Fruit fly (Drosophila melanogaster) S2 (cell line): ENCODE measurements around the gene Dip-B.

Source experiments
- CG8478 ChIP-seq: fragments of >200 bp; optimal IDR thresholded peaks from 2 replicates; lab custom pipeline; 2018
- CTCF ChIP-seq, 2 experiments: fragments of >200 bp; optimal IDR thresholded peaks; 2 replicates each; lab custom pipeline; 2018

The Dip-B gene

DNA sequence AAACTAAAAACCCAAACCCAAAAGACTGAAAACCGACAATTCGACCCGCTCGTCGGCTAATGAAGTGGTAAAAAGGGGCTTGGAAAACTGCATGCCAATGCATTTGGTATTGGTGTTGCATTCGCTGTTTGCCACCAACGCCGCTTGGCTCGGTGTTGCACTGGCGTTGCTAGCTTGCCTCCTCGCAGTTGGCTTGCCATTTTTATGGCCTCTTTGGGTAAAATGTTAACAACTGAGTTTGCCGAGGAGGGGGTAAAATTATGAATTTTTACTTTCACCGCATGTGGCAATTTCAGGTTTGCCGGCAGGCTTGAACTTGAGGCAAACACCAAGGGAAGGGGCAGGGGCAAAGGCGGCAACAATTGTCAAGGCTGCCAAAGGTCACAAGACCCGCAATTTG is 6.6 kb downstream of the Dip-B start:
- TF ChIP-seq CTCF (optimal IDR thresholded peaks at IDR 0.05; lab: Kevin White, UChicago) (no peak), CG8478 (no peak)

DNA sequence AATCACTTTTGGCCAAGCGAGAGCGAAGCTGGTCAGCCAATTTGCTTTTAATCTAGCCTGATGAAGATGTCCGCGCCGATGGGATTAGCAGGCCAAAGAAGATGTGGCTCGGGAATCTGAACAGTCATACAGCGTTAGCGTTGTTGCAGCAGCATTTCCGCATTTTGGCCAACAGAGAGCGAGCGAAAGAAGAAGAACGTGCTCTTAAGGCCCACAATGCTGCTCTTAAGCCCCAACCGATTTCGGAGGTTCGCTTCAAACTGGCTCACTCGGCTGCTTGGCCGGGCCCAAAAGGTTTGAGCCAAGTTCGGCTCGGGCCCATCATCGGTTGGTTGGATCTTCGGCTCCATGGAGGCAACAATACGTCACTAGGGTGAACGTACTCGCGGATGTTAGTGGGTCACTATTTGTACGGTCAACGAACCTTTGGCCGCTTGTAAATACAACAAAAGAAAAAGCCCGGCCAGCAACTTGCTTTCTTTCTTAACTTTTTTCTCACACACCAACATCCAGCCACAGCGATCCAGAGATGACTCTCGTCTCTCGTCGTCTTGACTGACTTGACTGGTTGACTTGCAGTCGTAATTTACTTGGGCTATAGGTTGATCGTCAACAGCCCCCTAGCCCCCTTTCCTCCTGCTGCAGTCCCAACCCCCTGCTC is 7.7 kb downstream of the Dip-B start:
- no peak for TF ChIP-seq CTCF (optimal IDR thresholded peaks at IDR 0.05; lab: Kevin White, UChicago)
- no peak for TF ChIP-seq CG8478

DNA sequence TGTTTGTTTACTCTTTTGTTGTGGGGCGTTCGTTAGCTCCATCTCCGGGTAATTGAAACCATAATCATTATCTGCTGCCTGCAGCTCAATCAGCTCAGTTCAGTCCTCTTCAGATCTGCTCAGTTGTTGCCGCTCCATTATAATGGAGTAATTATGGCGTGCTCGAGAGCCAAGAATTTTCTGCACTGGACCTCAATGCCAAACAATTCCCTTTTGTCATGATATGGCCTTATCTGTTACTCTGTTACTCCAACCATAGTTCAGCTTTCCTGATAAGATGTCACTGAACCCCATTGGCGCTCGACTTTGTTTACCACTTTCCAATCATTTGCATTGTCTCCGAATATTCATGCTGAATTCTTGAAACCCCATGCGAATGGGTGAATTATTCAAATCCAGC is 8.7 kb downstream of the Dip-B start:
- TF ChIP-seq CTCF (optimal IDR thresholded peaks at IDR 0.05; lab: Kevin White, UChicago): no peak
- TF ChIP-seq CG8478: no peak

DNA sequence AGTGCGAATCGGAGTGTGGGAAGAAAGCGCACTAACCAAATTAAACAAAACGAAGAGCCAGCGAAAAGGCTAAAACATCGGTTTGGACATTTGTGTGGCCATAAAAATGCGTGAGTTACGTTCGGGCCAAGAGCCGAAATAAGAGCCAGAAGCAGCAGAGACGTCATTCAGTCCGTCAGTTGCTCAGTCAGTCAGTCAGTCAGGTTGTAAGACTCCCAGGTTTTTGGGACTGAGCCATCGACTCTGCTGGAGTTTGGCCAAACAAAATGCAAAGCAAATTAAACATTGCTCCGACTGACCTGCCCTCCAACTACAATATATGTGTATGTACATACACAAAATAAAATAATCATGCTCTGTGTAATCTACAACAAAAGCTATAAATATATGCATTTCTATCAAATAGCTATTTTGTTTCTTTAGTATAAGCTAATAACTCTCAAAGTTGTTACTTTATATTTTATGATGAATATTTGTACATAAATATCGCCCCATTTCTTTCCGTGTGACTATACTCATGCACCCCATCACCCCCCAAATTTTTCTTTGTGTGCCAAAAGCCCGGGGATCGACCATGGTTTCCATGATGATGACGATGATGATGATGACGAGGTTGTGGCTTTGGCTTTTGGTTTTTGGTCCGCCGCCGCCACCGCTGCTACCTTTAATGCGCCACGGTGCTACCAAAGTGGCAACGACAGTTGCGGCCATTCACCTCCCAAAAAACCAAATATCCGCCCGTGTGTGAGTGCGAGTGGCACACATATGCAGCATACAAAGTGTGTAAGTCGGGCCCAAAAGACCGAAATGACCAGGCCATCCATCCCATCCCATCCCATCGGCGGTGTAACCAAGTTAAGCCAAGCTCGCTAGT is 11.3 kb downstream of the Dip-B start:
- TF ChIP-seq CTCF (optimal IDR thresholded peaks at IDR 0.05; lab: Kevin White, UChicago) (no peak), CG8478 (no peak)

DNA sequence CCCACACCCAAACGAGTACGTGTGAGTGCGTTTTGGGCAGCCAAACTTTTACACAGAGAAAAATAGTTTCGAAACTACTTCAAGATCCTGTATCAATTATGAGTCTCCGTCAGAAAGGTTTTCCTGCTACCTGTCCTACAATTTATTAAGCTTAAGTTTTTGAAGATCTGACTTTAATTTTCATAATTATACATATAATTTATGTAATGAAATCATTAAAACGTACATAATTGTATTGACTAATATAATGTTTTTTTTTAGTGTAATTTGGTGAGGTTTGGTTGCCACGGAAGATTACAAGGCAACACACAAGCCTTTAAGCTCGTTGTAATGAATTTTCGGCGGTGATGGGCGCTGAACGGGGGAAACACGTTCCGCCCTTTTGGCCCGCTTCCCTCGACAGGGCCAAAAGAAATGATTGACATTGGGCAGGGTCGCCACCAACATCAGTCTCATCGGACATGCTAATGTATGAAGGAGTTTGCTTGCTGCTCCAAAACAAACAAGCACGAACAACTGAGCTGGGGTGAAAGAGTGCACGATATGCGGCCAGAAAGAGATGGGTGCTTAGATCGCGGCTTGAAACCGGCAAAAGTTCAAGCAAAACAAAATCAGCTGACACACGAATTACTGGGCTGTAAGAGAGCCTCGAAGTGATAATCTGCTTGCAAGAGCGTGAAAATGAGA is 12.0 kb downstream of the Dip-B start:
- TF ChIP-seq CG8478 (no peak), CTCF (optimal IDR thresholded peaks at IDR 0.05; lab: Kevin White, UChicago) (no peak)

DNA sequence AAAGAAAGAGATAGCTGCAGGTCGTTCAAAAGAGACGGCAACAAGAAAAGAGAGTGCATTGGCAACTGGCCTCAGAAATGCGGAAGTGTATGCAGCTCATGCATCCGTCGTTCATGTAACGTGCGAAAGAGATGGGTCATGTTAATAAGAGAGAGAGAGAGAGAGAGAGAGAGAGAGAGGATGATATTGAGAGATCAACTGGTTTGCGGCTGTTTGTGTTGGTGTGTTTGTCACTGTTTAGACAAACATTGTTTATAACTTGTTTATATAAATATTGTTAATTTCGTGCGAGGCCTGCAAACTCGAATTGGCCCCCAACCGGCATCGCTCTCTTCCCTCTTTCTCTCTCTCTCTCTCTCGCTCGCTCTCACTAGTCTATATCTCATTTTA is 12.6 kb downstream of the Dip-B start:
- no peak for TF ChIP-seq CG8478
- no peak for TF ChIP-seq CTCF (optimal IDR thresholded peaks at IDR 0.05; lab: Kevin White, UChicago)

DNA sequence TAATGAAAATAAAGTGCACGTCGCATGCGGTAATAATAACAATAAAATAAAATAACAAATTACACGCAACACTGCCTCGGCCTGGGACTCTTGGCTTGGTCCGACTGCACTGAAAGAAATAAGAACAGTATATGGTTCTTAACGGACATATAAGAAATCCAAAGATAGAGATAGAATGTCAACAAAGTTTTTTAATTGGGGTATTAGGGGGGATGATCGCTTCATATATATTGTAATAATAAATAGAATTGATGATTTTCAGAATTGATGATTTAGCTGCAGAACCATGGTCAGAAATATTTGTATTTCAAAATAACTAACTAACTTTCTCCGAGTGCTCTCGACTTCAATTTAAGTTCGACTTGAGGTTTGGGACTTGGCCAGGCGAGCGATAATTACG is 14.0 kb downstream of the Dip-B start:
- TF ChIP-seq CG8478 (no peak), CTCF (optimal IDR thresholded peaks at IDR 0.05; lab: Kevin White, UChicago) (no peak)

DNA sequence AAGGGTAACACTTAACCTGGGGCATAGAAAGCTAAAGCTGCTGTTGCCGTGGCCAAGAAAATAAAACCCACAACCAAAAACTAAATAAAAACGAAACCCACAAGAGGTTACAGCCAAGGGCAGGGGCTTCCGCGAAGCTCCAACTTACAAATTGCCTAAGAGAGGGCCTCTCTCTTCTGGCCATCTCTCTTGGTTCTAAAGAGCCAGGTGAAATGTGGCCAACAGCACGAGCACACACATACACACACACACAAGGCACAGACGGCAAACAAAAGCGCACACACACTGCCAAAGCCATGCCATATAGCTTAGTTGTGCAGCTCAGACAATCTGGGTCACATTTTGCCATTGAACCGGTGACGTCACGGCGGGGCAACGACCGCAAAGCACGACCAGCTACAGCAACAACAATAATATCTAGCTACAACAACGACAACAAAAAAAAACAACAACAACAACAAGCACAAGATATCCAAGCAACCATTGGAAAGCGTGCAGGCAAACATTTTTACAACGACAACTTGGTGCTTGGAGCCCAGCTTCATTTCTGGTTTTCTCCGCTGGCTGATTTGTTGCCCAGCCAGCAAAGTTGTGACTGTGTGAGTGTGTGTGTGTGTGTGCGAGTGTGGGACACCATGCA is 14.6 kb downstream of the Dip-B start:
- TF ChIP-seq CG8478 (no peak), CTCF (optimal IDR thresholded peaks at IDR 0.05; lab: Kevin White, UChicago) (no peak)

DNA sequence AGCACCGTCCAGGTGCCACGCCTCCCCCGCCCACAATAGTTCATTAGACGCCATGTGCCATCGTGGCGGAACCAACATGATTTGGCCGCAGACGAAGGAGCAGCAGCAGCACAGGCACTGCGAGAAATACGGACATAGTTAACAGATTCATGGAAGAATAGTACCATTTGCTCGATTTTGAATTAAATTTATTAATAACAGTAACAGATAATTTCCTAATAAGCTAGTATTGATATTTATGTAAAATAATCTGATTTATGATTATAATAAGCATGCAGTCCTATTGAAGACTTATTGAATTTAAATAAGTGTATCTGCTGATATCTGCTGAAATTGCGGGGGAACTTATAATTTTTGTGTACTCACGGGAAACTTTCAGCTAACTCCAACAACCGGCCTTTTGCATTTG is 15.2 kb downstream of the Dip-B start:
- no peak for TF ChIP-seq CTCF (optimal IDR thresholded peaks at IDR 0.05; lab: Kevin White, UChicago)
- TF ChIP-seq CG8478: no peak

DNA sequence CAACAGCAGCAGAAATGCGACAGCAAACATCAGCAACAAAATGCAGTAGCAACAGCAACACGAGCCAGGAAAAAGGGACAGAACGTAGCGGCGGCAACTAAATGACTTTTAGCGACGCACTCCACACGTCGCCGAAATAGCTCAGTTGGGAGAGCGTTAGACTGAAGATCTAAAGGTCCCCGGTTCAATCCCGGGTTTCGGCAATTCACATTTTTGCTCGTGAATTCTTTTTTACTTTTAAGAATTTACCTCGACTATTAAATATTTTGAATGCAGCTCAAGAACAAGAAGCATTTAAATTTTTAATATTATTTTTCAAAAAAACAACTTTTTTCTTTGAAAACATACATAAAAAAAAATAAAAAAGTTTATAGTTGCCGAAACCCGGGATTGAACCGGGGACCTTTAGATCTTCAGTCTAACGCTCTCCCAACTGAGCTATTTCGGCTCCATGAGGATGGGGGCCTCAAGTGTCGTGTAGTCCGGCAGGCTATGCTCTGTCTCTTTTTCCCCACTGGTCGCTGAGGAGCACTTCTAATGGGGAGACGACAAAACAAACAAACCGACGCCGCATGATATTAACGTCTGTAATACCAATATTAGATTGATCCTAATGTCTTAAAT is 15.8 kb downstream of the Dip-B start:
- TF ChIP-seq CTCF (optimal IDR thresholded peaks at IDR 0.05; lab: Kevin White, UChicago) (no peak), CG8478 (no peak)

DNA sequence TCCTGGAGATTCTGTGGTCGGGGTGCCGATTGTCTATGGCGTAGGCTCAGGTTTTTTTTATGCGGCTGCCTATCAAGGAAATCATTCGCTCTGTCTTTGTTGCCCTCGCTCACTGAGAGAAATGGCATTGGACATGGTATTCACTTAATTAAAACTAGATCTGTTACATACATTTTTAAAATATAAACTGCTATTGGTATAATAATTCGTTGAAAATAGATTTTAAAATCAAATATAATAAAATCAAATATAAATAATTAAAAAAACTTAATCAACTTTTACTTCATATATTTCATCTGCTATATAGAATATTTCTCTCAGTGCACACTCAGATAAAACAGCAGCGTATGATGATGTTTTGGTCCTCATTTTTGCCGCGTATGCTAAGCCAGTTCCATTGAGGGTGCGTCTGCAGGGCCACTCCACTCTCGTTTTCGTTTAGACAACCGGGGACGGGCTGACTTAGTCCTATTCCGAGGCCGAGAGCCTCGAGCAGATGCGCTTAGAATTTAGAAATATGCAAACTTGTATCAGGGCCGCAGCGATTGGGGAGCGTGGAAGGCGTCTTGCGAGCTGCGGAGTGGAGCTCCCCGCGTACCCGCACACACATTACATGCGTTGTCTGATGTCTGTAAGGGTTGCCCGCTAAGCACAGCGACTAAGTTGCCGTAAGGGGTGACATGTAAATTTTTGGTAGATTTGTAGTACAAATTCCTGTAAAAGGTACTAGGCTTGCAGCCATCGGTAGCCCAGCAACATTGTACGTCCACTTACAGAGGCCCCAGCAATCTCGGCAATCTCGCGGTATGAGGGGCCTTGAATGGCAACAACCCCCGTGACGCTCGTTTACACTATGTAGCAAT is 17.7 kb downstream of the Dip-B start:
- TF ChIP-seq CTCF (optimal IDR thresholded peaks at IDR 0.05; lab: Kevin White, UChicago): no peak
- TF ChIP-seq CG8478: no peak

DNA sequence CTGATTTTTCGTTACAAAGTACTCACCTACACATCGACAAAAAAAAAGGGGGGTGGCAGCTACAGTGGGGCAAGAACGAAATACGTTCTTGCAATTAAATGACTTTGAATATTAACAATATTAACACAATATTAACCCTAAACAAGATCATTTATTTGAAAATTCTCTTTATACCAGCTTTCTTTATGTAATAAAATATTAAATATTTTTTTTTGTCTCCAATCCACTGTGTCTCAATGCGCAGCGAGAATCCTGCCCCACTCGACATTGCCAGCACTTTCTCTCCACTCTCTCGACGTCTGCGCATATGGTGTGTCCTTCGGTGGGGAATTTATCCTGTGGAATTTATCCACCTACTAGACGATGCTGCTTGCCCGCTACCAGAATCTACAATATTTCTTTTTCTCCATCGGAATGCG is 18.4 kb downstream of the Dip-B start:
- no peak for TF ChIP-seq CTCF (optimal IDR thresholded peaks at IDR 0.05; lab: Kevin White, UChicago)
- TF ChIP-seq CG8478: no peak

DNA sequence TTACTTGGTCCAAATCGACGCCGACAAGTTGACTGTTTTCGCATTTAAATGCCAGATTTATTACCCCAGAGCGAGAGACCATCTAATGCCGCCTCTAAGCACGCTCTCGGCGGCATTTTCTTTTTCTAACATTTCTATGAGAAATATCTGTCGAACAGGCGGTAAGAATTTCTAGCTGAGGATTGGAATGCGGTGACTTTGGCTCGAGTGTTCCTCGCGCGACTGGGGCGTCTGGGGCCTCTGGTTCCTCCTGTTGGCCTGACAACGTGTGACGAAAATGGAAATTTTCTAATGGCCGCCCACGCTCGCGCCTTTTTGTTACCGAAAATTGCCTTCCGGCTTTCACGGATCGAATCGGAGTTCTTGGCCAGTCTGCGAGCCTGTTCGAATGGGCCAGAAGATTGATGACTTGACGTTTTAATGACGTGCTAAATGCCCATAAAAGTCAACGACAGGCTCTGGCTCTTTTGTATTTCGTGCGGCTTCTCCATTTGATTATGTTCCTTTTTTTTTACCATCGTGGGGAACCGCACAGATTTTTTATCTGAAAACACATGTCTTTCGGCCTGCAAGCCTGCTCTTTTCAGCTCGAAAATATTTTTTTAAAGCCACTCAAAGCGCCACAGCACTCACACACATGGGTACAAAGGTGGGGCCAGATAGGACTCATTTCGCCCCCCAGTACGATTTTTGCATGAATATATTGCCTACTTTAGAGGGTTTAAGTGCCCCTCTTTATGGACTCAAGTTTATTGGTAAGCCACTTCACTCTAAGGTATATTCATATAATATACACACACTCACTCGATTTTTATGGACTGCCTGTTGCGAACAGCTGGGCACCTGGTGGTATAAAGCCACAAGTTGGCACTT is 19.3 kb downstream of the Dip-B start:
- TF ChIP-seq CTCF (optimal IDR thresholded peaks at IDR 0.05; lab: Kevin White, UChicago): no peak
- TF ChIP-seq CG8478: no peak
